Worm (Caenorhabditis elegans) whole organism, L1 larva: ENCODE data around the gene glb-29.

Source experiments
- ama-1 ChIP-seq: fragments of 150-350 bp; optimal IDR thresholded peaks from 2 replicates; lab custom pipeline; 2014
- egl-27 ChIP-seq, 2 experiments: fragments of 150-350 bp in 1 of 2; sonication (generic microtip); optimal IDR thresholded peaks; 3 replicates each; lab custom pipeline; 2017 to 2018; ENCODE audit warnings: missing biosample characterization in 2 of 2, missing genetic modification characterization in 2 of 2, missing genetic modification reagents in 2 of 2
- elt-3 ChIP-seq, 6 experiments: fragments of 150-350 bp in 1 of 6; sonication (generic microtip); optimal IDR thresholded peaks; 2 replicates each; lab custom pipeline; 2017 to 2018; ENCODE audit warnings: missing biosample characterization in 6 of 6, missing genetic modification characterization in 6 of 6, inconsistent platforms in 1 of 6
- nhr-20 ChIP-seq: sonication (generic microtip); optimal IDR thresholded peaks from 2 replicates; lab custom pipeline; 2016; ENCODE audit warnings: mild to moderate bottlenecking, missing genetic modification characterization, missing compliant biosample characterization

DNA sequence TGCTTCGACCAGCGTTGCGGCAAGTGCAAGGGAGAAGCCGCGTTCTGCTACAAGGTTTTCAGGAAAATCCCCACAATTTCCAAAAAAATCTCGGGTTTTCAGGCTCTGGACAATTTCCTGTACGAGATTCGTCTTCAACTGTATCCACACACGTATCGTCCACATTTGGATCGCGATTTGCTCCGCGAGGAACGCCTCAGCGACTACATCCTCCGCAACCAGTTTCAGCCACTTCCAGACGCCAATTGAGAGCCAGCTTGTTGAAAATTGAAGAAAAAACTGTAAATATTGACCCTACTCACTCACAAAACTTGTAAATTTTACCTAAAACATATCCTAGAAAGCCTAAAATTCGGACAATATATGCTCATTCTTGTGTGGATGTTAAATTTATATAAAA, 44.0 kb upstream of the glb-29 start:
- TF ChIP-seq nhr-20 (no peak), egl-27 (tag; optimal IDR thresholded peaks at IDR 0.05; lab: Kevin White, UChicago) (no peak), ama-1 (lab: Kevin White, UChicago) (peak; percentile 47), elt-3 (tag; optimal IDR thresholded peaks at IDR 0.05; lab: Kevin White, UChicago) (no peak)
